Worm (Caenorhabditis elegans) whole organism, young adult: ENCODE results near the gene K09B11.5.
"Not testable (repeated sequence)": the region's sequence is repeated elsewhere in the genome, so short reads cannot be mapped to it uniquely, and the experiment has no call there.

Source experiments
- F39B2.1 ChIP-seq: fragments of 200-800 bp; sonication (Bioruptor generic); IDR thresholded peaks from 2 replicates; pipeline ENCODE4 v1.3.6; 2022; ENCODE audit warnings: missing genetic modification reagents, missing genetic modification characterization, missing compliant biosample characterization
- lsl-1 ChIP-seq: fragments of 200-800 bp; sonication (Bioruptor generic); optimal IDR thresholded peaks from 2 replicates; lab custom pipeline; 2018; ENCODE audit warnings: mild to moderate bottlenecking, missing genetic modification characterization, moderate library complexity, missing compliant biosample characterization
- snpc-1.1 ChIP-seq: sonication (generic microtip); optimal IDR thresholded peaks from 2 replicates; lab custom pipeline; 2017; ENCODE audit warnings: missing genetic modification characterization, mild to moderate bottlenecking, missing compliant biosample characterization, antibody characterized with exemption, moderate library complexity, missing genotype, missing genetic modification reagents; ENCODE audit not compliant: insufficient read depth
- tbx-9 ChIP-seq: sonication (generic microtip); optimal IDR thresholded peaks from 2 replicates; lab custom pipeline; 2016; ENCODE audit warnings: borderline replicate concordance, missing genetic modification characterization, inconsistent platforms, missing compliant biosample characterization

- TF ChIP-seq snpc-1.1 (tag; lab: Kevin White, UChicago); F39B2.1 (GFP tag; lab: Robert Waterston, UW); tbx-9 (tag; lab: Kevin White, UChicago); lsl-1 (GFP tag; lab: Kevin White, UChicago): not testable (repeated sequence)
Measured at ce11 chrIV:13462165-13462712, 28.4 kb upstream of the K09B11.5 start.
